Worm (Caenorhabditis elegans) whole organism, L1 larva: ENCODE results near the gene W08E12.2.

ENCODE experiments used
- blmp-1 ChIP-seq: fragments of 150-350 bp; optimal IDR thresholded peaks from 2 replicates; lab custom pipeline; 2014; ENCODE audit warnings: missing biosample characterization, missing genetic modification characterization
- dpl-1 ChIP-seq, 3 experiments: fragments of 150-350 bp in 2 of 3; sonication (generic microtip) in 1 of 3; optimal IDR thresholded peaks; 2 replicates each; lab custom pipeline; 2014 to 2017; ENCODE audit warnings: missing biosample characterization in 3 of 3, missing genetic modification characterization in 3 of 3, missing genetic modification reagents in 3 of 3
- elt-3 ChIP-seq, 6 experiments: fragments of 150-350 bp in 1 of 6; sonication (generic microtip); optimal IDR thresholded peaks; 2 replicates each; lab custom pipeline; 2017 to 2018; ENCODE audit warnings: missing biosample characterization in 6 of 6, missing genetic modification characterization in 6 of 6, inconsistent platforms in 1 of 6
- fkh-10 ChIP-seq: sonication (generic microtip); optimal IDR thresholded peaks from 2 replicates; lab custom pipeline; 2017; ENCODE audit warnings: missing biosample characterization, missing genetic modification reagents, missing genetic modification characterization
- nhr-12 ChIP-seq: sonication (generic microtip); optimal IDR thresholded peaks from 2 replicates; lab custom pipeline; 2017; ENCODE audit warnings: missing biosample characterization, missing genetic modification characterization
- nhr-237 ChIP-seq: fragments of 150-350 bp; optimal IDR thresholded peaks from 2 replicates; lab custom pipeline; 2014; ENCODE audit warnings: missing biosample characterization, missing genetic modification characterization
- snpc-4 ChIP-seq: fragments of 150-350 bp; optimal IDR thresholded peaks from 2 replicates; lab custom pipeline; 2014; ENCODE audit warnings: missing biosample characterization, missing genetic modification characterization
- unc-62 ChIP-seq: fragments of 150-350 bp; optimal IDR thresholded peaks from 2 replicates; lab custom pipeline; 2014; ENCODE audit warnings: missing biosample characterization, missing genetic modification reagents, missing genetic modification characterization

ce11 chrIV:3354757-3355156, 49.1 kb downstream of the W08E12.2 start, which contains the start of gene F42A6.1:
- TF ChIP-seq nhr-12 (tag; lab: Kevin White, UChicago) (no peak), fkh-10 (GFP tag; lab: Kevin White, UChicago) (no peak), elt-3 (tag; optimal IDR thresholded peaks at IDR 0.05; lab: Kevin White, UChicago) (no peak), unc-62 (GFP tag; lab: Kevin White, UChicago) (no peak), blmp-1 (tag; lab: Kevin White, UChicago) (no peak), snpc-4 (no peak), nhr-237 (tag; lab: Kevin White, UChicago) (no peak), dpl-1 (GFP tag; optimal IDR thresholded peaks at IDR 0.05; lab: Kevin White, UChicago) (no peak)
